Fruit fly (Drosophila melanogaster) whole organism, embryonic: ENCODE measurements around the gene rho-6.

Experiments
- Adf1 ChIP-seq: fragments of 200-800 bp; sonication (Bioruptor generic); IDR thresholded peaks from 2 replicates; pipeline ENCODE4 v1.3.6; 2022; ENCODE audit warnings: missing biosample characterization, missing genetic modification characterization
- Atf-2 ChIP-seq: fragments of 200-800 bp; sonication (Bioruptor generic); optimal IDR thresholded peaks from 2 replicates; lab custom pipeline; 2016; ENCODE audit warnings: missing biosample characterization, missing genetic modification characterization
- CG10366 ChIP-seq: fragments of 200-800 bp; sonication (Bioruptor generic); IDR thresholded peaks from 2 replicates; pipeline ENCODE4 v1.3.6; 2022; ENCODE audit warnings: missing biosample characterization, missing genetic modification characterization
- CG11456 ChIP-seq: fragments of 200-800 bp; sonication (Bioruptor generic); IDR thresholded peaks from 3 replicates; pipeline ENCODE4 v1.3.6; 2022; ENCODE audit warnings: missing biosample characterization, missing genetic modification characterization
- CG11504 ChIP-seq: fragments of 200-800 bp; sonication (Bioruptor generic); optimal IDR thresholded peaks from 3 replicates; lab custom pipeline; 2019; ENCODE audit warnings: missing biosample characterization, mild to moderate bottlenecking, missing genetic modification characterization, moderate library complexity
- CG12299 ChIP-seq: fragments of 200-800 bp; sonication (Bioruptor generic); optimal IDR thresholded peaks from 2 replicates; lab custom pipeline; 2018; ENCODE audit warnings: missing biosample characterization, mild to moderate bottlenecking, missing genetic modification characterization
- CG15479 ChIP-seq: fragments of 200-800 bp; sonication (Bioruptor generic); optimal IDR thresholded peaks from 3 replicates; lab custom pipeline; 2019; ENCODE audit warnings: missing biosample characterization, mild to moderate bottlenecking, missing genetic modification characterization, moderate library complexity
- CG16779 ChIP-seq: fragments of 200-800 bp; sonication (Bioruptor generic); IDR thresholded peaks from 2 replicates; pipeline ENCODE4 v1.3.6; 2022; ENCODE audit warnings: missing biosample characterization, missing genetic modification characterization
- CG17829 ChIP-seq: fragments of 200-800 bp; optimal IDR thresholded peaks from 2 replicates; lab custom pipeline; 2019; ENCODE audit warnings: missing biosample characterization, mild to moderate bottlenecking, missing genetic modification characterization, moderate library complexity
- CG1792 ChIP-seq: fragments of 200-800 bp; sonication (Bioruptor generic); optimal IDR thresholded peaks from 2 replicates; lab custom pipeline; 2016; ENCODE audit warnings: missing biosample characterization, missing genetic modification characterization
- CG3995 ChIP-seq: fragments of 200-800 bp; sonication (Bioruptor generic); optimal IDR thresholded peaks from 3 replicates; lab custom pipeline; 2016; ENCODE audit warnings: missing biosample characterization, missing genetic modification characterization
- Chrac-16 ChIP-seq: fragments of 200-800 bp; sonication (Bioruptor generic); optimal IDR thresholded peaks from 3 replicates; lab custom pipeline; 2016; ENCODE audit warnings: missing biosample characterization, missing genetic modification characterization
- CoRest ChIP-seq: fragments of 200-800 bp; sonication (Bioruptor generic); optimal IDR thresholded peaks from 3 replicates; lab custom pipeline; 2018; ENCODE audit warnings: missing biosample characterization, mild to moderate bottlenecking, missing genetic modification characterization, moderate library complexity
- Deaf1 ChIP-seq: fragments of 200-800 bp; optimal IDR thresholded peaks from 3 replicates; lab custom pipeline; 2019; ENCODE audit warnings: missing biosample characterization, mild to moderate bottlenecking, missing genetic modification characterization, moderate library complexity
- Dll ChIP-seq: fragments of 200-800 bp; sonication (Bioruptor generic); IDR thresholded peaks from 4 replicates; pipeline ENCODE4 v1.3.6; 2022; ENCODE audit warnings: missing biosample characterization, missing genetic modification characterization; ENCODE audit not compliant: partially characterized antibody
- Dp ChIP-seq: fragments of 200-800 bp; sonication (Bioruptor generic); optimal IDR thresholded peaks from 2 replicates; lab custom pipeline; 2018; ENCODE audit warnings: missing biosample characterization, mild to moderate bottlenecking, missing genetic modification characterization, moderate library complexity
- E2f2 ChIP-seq: fragments of 200-800 bp; sonication (Bioruptor generic); IDR thresholded peaks from 2 replicates; pipeline ENCODE4 v1.3.6; 2022; ENCODE audit warnings: missing biosample characterization, missing genetic modification characterization
- Ets65A ChIP-seq: fragments of 200-800 bp; sonication (Bioruptor generic); peaks from one replicate; lab custom pipeline; 2016; ENCODE audit warnings: missing biosample characterization, missing genetic modification characterization
- Jarid2 ChIP-seq: fragments of 200-800 bp; sonication (Bioruptor generic); optimal IDR thresholded peaks from 3 replicates; lab custom pipeline; 2017; ENCODE audit warnings: mild to moderate bottlenecking, missing biosample characterization, missing genetic modification reagents, missing genetic modification characterization
- Myb ChIP-seq: fragments of 200-800 bp; sonication (Bioruptor generic); optimal IDR thresholded peaks from 2 replicates; lab custom pipeline; 2016; ENCODE audit warnings: missing biosample characterization, missing genetic modification characterization
- PHDP ChIP-seq: fragments of 200-800 bp; sonication (Bioruptor generic); optimal IDR thresholded peaks from 3 replicates; lab custom pipeline; 2018; ENCODE audit warnings: missing biosample characterization, mild to moderate bottlenecking, missing genetic modification characterization, moderate library complexity
- Trl ChIP-seq, 3 experiments: fragments of >200 bp in 2 of 3; fragments of 200-800 bp in 1 of 3; sonication (Bioruptor generic) in 1 of 3; optimal IDR thresholded peaks; 2 replicates in 1 of 3; 3 replicates in 2 of 3; lab custom pipeline; 2016 to 2017; ENCODE audit warnings: missing biosample characterization in 1 of 3, missing genetic modification characterization in 1 of 3
- abd-A ChIP-seq: fragments of 200-800 bp; sonication (Bioruptor generic); optimal IDR thresholded peaks from 3 replicates; lab custom pipeline; 2019; ENCODE audit warnings: missing biosample characterization, mild to moderate bottlenecking, missing genetic modification characterization, moderate library complexity
- amos ChIP-seq: fragments of 200-800 bp; sonication (Bioruptor generic); IDR thresholded peaks from 2 replicates; pipeline ENCODE4 v1.3.6; 2022; ENCODE audit warnings: missing biosample characterization, missing genetic modification characterization; ENCODE audit not compliant: partially characterized antibody
- bab2 ChIP-seq: fragments of 200-800 bp; sonication (Bioruptor generic); optimal IDR thresholded peaks from 2 replicates; lab custom pipeline; 2016; ENCODE audit warnings: missing biosample characterization, missing genetic modification characterization
- bbx ChIP-seq: fragments of 200-800 bp; sonication (Bioruptor generic); IDR thresholded peaks from 2 replicates; pipeline ENCODE4 v1.3.6; 2022; ENCODE audit warnings: missing biosample characterization, missing genetic modification characterization; ENCODE audit not compliant: partially characterized antibody
- dan ChIP-seq: fragments of 200-800 bp; sonication (Bioruptor generic); IDR thresholded peaks from 2 replicates; pipeline ENCODE4 v1.3.6; 2022; ENCODE audit warnings: missing biosample characterization, missing genetic modification characterization
- dmrt99B ChIP-seq: fragments of 200-800 bp; sonication (Bioruptor generic); optimal IDR thresholded peaks from 2 replicates; lab custom pipeline; 2018; ENCODE audit warnings: missing biosample characterization, mild to moderate bottlenecking, missing genetic modification characterization, moderate library complexity
- ems ChIP-seq: fragments of 200-800 bp; sonication (Bioruptor generic); optimal IDR thresholded peaks from 3 replicates; lab custom pipeline; 2016; ENCODE audit warnings: missing biosample characterization, missing genetic modification characterization
- gro ChIP-seq: fragments of 200-800 bp; sonication (Bioruptor generic); optimal IDR thresholded peaks from 2 replicates; lab custom pipeline; 2016; ENCODE audit warnings: missing biosample characterization, missing genetic modification characterization
- schlank ChIP-seq: fragments of 200-800 bp; sonication (Bioruptor generic); optimal IDR thresholded peaks from 2 replicates; lab custom pipeline; 2018; ENCODE audit warnings: missing biosample characterization, mild to moderate bottlenecking, missing genetic modification characterization
- scrt ChIP-seq: fragments of 200-800 bp; sonication (Bioruptor generic); optimal IDR thresholded peaks from 2 replicates; lab custom pipeline; 2018; ENCODE audit warnings: missing biosample characterization, mild to moderate bottlenecking, missing genetic modification characterization, moderate library complexity
- stwl ChIP-seq: fragments of 200-800 bp; sonication (Bioruptor generic); optimal IDR thresholded peaks from 3 replicates; lab custom pipeline; 2018; ENCODE audit warnings: missing biosample characterization, mild to moderate bottlenecking, missing genetic modification characterization, moderate library complexity
- tio ChIP-seq: fragments of 200-800 bp; sonication (Bioruptor generic); optimal IDR thresholded peaks from 2 replicates; lab custom pipeline; 2017; ENCODE audit warnings: missing biosample characterization, missing genetic modification characterization, inconsistent platforms
- tup ChIP-seq: fragments of 200-800 bp; sonication (Bioruptor generic); optimal IDR thresholded peaks from 2 replicates; lab custom pipeline; 2016; ENCODE audit warnings: missing biosample characterization, mild to moderate bottlenecking, missing genetic modification characterization, moderate library complexity
- twi ChIP-seq: fragments of 200-800 bp; optimal IDR thresholded peaks from 2 replicates; lab custom pipeline; 2019; ENCODE audit warnings: missing biosample characterization, mild to moderate bottlenecking, missing genetic modification characterization, moderate library complexity
- tx ChIP-seq: fragments of 200-800 bp; sonication (Bioruptor generic); optimal IDR thresholded peaks from 2 replicates; lab custom pipeline; 2016; ENCODE audit warnings: missing biosample characterization, missing genetic modification characterization
- zf30C ChIP-seq: fragments of 200-800 bp; sonication (Bioruptor generic); optimal IDR thresholded peaks from 3 replicates; lab custom pipeline; 2018; ENCODE audit warnings: missing biosample characterization, mild to moderate bottlenecking, missing genetic modification characterization

rho-6 gene

DNA sequence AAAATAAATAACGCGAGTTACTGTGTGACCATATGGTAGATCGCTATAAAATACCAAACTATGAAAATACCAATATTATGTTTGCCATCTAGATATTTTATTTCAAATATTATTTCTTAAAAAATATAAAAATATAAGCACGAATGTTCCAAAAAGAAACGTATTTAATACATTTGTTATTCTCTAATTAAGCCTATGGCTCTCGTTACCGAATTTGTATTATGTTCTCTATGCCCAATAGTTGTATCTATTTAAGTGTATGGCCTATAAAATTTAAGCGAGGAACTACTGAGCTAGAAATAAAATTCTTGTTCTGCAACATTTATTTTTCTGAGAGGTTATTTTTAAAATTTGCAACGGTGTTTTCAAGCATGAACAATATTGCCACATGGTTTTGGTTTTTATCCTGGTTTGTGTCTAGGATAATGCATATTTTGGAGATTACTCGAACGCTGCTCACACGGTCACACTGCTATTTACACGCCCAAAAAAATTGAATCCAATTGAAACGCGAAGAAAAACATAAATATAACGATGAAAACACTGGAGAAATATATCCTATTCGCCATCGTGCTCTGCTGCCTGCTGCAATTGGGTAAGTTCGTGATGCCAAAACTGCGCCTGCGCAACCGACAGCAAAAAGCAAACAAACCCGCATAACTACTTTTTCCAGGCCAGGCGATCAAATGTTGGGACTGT, 39.5 kb upstream of the rho-6 start, which contains the start of the genes CG6583 and crok (continued):
- TF ChIP-seq CG16779 (GFP tag; lab: Robert Waterston, UW): no peak
- TF ChIP-seq stwl (tag; lab: Kevin White, UChicago): peak; percentile 54
- peak; percentile 44 for TF ChIP-seq Dp (GFP tag; lab: Kevin White, UChicago)
- no peak for TF ChIP-seq schlank (tag; lab: Kevin White, UChicago)
- TF ChIP-seq gro (GFP tag; lab: Kevin White, UChicago): no peak
- TF ChIP-seq CoRest (tag; lab: Kevin White, UChicago): peak; percentile 12
- TF ChIP-seq Myb (GFP tag; lab: Kevin White, UChicago): peak; percentile 95
- no peak for TF ChIP-seq tup (GFP tag; lab: Kevin White, UChicago)
- no peak for TF ChIP-seq zf30C (GFP tag; lab: Kevin White, UChicago)
- TF ChIP-seq CG12299: no peak
- no peak for TF ChIP-seq dmrt99B (tag; lab: Kevin White, UChicago)
- TF ChIP-seq CG11456 (GFP tag; lab: Robert Waterston, UW): no peak
- TF ChIP-seq CG17829 (tag; lab: Kevin White, UChicago): peak; percentile 21

DNA sequence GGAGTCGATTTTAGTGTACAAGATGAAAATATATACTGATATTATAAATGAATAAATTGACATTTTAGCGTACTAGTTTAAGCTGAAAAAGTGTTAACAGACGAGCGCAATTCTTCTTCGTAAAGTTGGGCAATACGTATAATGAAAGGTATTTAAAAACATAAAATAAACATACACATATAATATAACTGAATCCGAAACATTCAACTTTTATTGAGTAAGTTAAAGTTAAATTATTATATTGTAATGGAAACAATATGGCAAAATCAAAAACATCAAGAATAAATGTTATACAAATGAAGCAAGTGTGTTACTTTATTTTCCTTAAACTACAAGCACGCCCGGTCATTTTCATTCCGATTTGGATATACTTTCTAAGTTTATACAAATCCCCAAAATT, 37.0 kb upstream of the rho-6 start, which contains the start of gene CG17217:
CG17217 (plus strand) TSS at position 301 of the 400 bp plus-strand sequence.
- TF ChIP-seq dan (GFP tag; lab: Robert Waterston, UW) (no peak), Atf-2 (GFP tag; lab: Kevin White, UChicago) (no peak)
- TF ChIP-seq, all 482 proteins: peak for 0

DNA sequence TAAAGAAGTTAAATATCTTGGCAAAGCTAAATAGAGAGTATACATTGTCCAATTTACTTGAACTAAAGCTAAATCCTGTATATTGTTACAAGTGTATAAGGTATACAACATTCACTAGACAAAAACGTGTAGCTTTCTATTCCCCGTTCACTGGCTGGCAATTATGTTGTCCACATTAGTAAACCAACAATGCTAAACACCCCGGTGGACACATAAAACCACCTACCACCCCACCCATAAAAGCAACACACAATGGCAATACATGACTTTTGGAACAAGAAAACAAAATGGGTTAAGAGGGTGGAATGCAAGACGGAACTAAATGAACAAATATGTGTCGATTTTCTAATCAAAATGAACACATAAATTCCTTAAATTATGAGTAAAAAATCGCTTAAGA, 30.7 kb upstream of the rho-6 start, which contains the start of gene ZnT33D:
ZnT33D (plus strand) TSS at position 301 of the 400 bp plus-strand sequence.
- TF ChIP-seq bbx (GFP tag; lab: Robert Waterston, UW) (no peak), bab2 (GFP tag; lab: Kevin White, UChicago) (no peak), tio (no peak), tx (GFP tag; lab: Kevin White, UChicago) (no peak), CG3995 (GFP tag; lab: Kevin White, UChicago) (no peak), Adf1 (GFP tag; lab: Robert Waterston, UW) (no peak), CG10366 (GFP tag; lab: Robert Waterston, UW) (no peak), E2f2 (GFP tag; lab: Robert Waterston, UW) (no peak), PHDP (tag; lab: Kevin White, UChicago) (no peak), CG1792 (GFP tag; lab: Kevin White, UChicago) (no peak)

DNA sequence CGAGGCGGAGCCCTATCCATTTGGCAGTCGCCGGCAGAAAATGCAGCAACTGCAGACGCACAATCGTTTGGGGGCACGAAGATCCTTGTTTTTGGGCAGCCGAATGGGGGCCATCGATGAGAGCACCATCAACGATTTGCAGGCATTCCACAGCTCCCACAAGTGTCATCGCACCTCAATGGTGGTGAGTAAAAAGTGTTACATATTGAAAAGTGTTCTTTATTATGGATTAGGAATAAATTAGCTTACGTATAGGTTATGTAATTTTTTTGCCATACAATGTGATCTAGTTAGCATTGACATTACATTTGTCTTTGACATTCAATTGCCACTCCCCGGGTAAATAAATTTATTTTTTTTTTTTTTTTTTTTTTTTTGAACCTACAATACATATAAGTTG, 28.3 kb upstream of the rho-6 start, which contains the start of gene CG31861:
CG31861 (plus strand) TSS at position 301 of the 400 bp plus-strand sequence.
- TF ChIP-seq Chrac-16 (GFP tag; lab: Kevin White, UChicago): no peak
- peak; percentile 89 for TF ChIP-seq Ets65A (GFP tag; lab: Kevin White, UChicago)

DNA sequence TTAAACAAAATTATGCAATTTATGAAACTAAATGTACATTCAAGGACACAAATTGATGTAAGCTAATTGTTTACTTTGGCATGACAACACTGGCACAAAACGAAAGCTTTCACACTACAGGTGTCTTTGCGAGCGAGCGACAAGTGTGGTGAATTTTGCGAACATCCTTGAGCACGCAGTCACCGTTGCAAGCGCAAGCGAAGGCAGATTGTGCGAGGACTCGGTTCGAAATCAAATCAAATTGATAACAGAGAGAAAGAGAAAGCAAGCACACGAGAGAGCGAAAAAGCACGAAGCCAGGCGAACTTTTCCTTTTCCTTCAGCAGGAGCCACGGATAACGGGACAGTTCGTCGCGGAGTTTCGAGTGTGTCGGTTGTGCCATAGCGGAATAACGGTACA, 9.2 kb upstream of the rho-6 start, which contains the start of gene CG31760:
CG31760 (plus strand) TSS at position 342 of the 400 bp plus-strand sequence.
- TF ChIP-seq amos (no peak), CG11504 (tag; lab: Kevin White, UChicago) (peak; percentile 84), Dll (no peak), Jarid2 (peak; percentile 7), ems (GFP tag; lab: Kevin White, UChicago) (no peak), Trl (optimal IDR thresholded peaks at IDR 0.05; lab: Kevin White, UChicago) (peak; percentile 2 to 33), Trl (GFP tag; optimal IDR thresholded peaks at IDR 0.05; lab: Kevin White, UChicago) (no peak), scrt (GFP tag; lab: Kevin White, UChicago) (peak; percentile 91), abd-A (peak; percentile 47), Deaf1 (tag; lab: Kevin White, UChicago) (peak; percentile 96), CG15479 (peak; percentile 56), twi (peak; percentile 4)
